Fruit fly (Drosophila melanogaster) whole organism, wandering third instar larva: ENCODE results near the gene CG4000.

Experiments
- CG9705 ChIP-seq: fragments of 200-800 bp; sonication (Bioruptor generic); optimal IDR thresholded peaks from 2 replicates; lab custom pipeline; 2018; ENCODE audit warnings: missing biosample characterization, mild to moderate bottlenecking, missing genetic modification characterization
- CrebA ChIP-seq: fragments of 200-800 bp; sonication (Bioruptor generic); optimal IDR thresholded peaks from 2 replicates; lab custom pipeline; 2016; ENCODE audit warnings: missing biosample characterization, mild to moderate bottlenecking, missing genetic modification characterization, borderline replicate concordance
- Dfd ChIP-seq: fragments of >200 bp; optimal IDR thresholded peaks from 2 replicates; lab custom pipeline; 2017; ENCODE audit warnings: missing biosample characterization, missing genetic modification characterization
- Dif ChIP-seq: fragments of 200-275, 200-300 bp; sonication (Bioruptor generic); optimal IDR thresholded peaks from 2 replicates; lab custom pipeline; 2018; ENCODE audit warnings: missing biosample characterization, missing genetic modification characterization; ENCODE audit not compliant: partially characterized antibody
- GATAd ChIP-seq: sonication (Bioruptor generic); optimal IDR thresholded peaks from 2 replicates; lab custom pipeline; 2016; ENCODE audit warnings: missing biosample characterization, missing genetic modification characterization
- Hr83 ChIP-seq: fragments of 200-300 bp; sonication (Bioruptor generic); optimal IDR thresholded peaks from 2 replicates; lab custom pipeline; 2016; ENCODE audit warnings: missing biosample characterization, mild to moderate bottlenecking, missing genetic modification characterization, moderate library complexity; ENCODE audit not compliant: poor library complexity, severe bottlenecking
- Mio ChIP-seq: sonication (Bioruptor generic); optimal IDR thresholded peaks from 2 replicates; lab custom pipeline; 2016; ENCODE audit warnings: missing biosample characterization, missing genetic modification characterization
- Myc ChIP-seq: fragments of >200 bp; optimal IDR thresholded peaks from 2 replicates; lab custom pipeline; 2017
- N ChIP-seq: fragments of >200 bp; optimal IDR thresholded peaks from 2 replicates; lab custom pipeline; 2018; ENCODE audit warnings: missing biosample characterization, missing external identifiers, missing genetic modification characterization
- OdsH ChIP-seq: fragments of 200-800 bp; sonication (Bioruptor generic); optimal IDR thresholded peaks from 2 replicates; lab custom pipeline; 2016; ENCODE audit warnings: missing biosample characterization, mild to moderate bottlenecking, missing genetic modification characterization
- Rel ChIP-seq, 2 experiments: fragments of 200-800 bp; sonication (Bioruptor generic) in 1 of 2; optimal IDR thresholded peaks; 2 replicates in 1 of 2; 3 replicates in 1 of 2; lab custom pipeline; 2016 to 2019; ENCODE audit warnings: mild to moderate bottlenecking in 2 of 2, missing biosample characterization in 2 of 2, missing genetic modification characterization in 2 of 2, moderate library complexity in 1 of 2
- Sp1 ChIP-seq: fragments of 200-800 bp; sonication (Bioruptor generic); optimal IDR thresholded peaks from 3 replicates; lab custom pipeline; 2019; ENCODE audit warnings: missing biosample characterization, mild to moderate bottlenecking, missing genetic modification characterization, moderate library complexity
- Vsx2 ChIP-seq: fragments of 200-300, 225-300 bp; sonication (Bioruptor generic); optimal IDR thresholded peaks from 2 replicates; lab custom pipeline; 2018; ENCODE audit warnings: missing biosample characterization, missing genetic modification characterization; ENCODE audit not compliant: partially characterized antibody
- br ChIP-seq: fragments of 200-800 bp; sonication (Bioruptor generic); optimal IDR thresholded peaks from 2 replicates; lab custom pipeline; 2016; ENCODE audit warnings: missing biosample characterization, missing genetic modification characterization
- dl ChIP-seq, 2 experiments: fragments of 175-275, 200-275 bp in 1 of 2; fragments of 200-275 bp in 1 of 2; sonication (Bioruptor generic); optimal IDR thresholded peaks; lab custom pipeline; 2018; ENCODE audit warnings: mild to moderate bottlenecking in 2 of 2, missing biosample characterization in 2 of 2, missing genetic modification characterization in 2 of 2, moderate library complexity in 2 of 2; ENCODE audit not compliant: partially characterized antibody in 2 of 2, insufficient read depth in 1 of 2
- dmrt93B ChIP-seq: fragments of 200-800 bp; sonication (Bioruptor generic); optimal IDR thresholded peaks from 2 replicates; lab custom pipeline; 2018; ENCODE audit warnings: missing biosample characterization, mild to moderate bottlenecking, missing genetic modification characterization
- dsf ChIP-seq: sonication (Bioruptor generic); optimal IDR thresholded peaks from 2 replicates; lab custom pipeline; 2016; ENCODE audit warnings: missing biosample characterization, missing genetic modification characterization, borderline replicate concordance
- ey ChIP-seq: fragments of 200-800 bp; sonication (Bioruptor generic); optimal IDR thresholded peaks from 2 replicates; lab custom pipeline; 2016; ENCODE audit warnings: missing biosample characterization, missing genetic modification characterization
- fru ChIP-seq: fragments of 200-800 bp; sonication (Bioruptor generic); optimal IDR thresholded peaks from 3 replicates; lab custom pipeline; 2016; ENCODE audit warnings: missing biosample characterization, mild to moderate bottlenecking, missing genetic modification characterization
- h ChIP-seq: fragments of 200-800 bp; sonication (Bioruptor generic); optimal IDR thresholded peaks from 3 replicates; lab custom pipeline; 2016; ENCODE audit warnings: missing biosample characterization, mild to moderate bottlenecking, missing genetic modification characterization
- lola ChIP-seq: fragments of >200 bp; optimal IDR thresholded peaks from 2 replicates; lab custom pipeline; 2017; ENCODE audit warnings: missing biosample characterization, missing genetic modification characterization
- sage ChIP-seq: fragments of 200-800 bp; sonication (Bioruptor generic); optimal IDR thresholded peaks from 2 replicates; lab custom pipeline; 2016; ENCODE audit warnings: missing biosample characterization, mild to moderate bottlenecking, missing genetic modification characterization
- tai ChIP-seq: sonication (Bioruptor generic); optimal IDR thresholded peaks from 2 replicates; lab custom pipeline; 2016; ENCODE audit warnings: missing biosample characterization, missing genetic modification characterization
- usp ChIP-seq: fragments of >200 bp; optimal IDR thresholded peaks from 2 replicates; lab custom pipeline; 2017; ENCODE audit warnings: missing biosample characterization, missing genetic modification characterization
- woc ChIP-seq: sonication (Bioruptor generic); optimal IDR thresholded peaks from 2 replicates; lab custom pipeline; 2016; ENCODE audit warnings: missing biosample characterization, mild to moderate bottlenecking, missing genetic modification characterization

Gene CG4000

dm6 chr3R:20677251-20677650, at the start of gene CG4000:
Gene CG4000 (minus strand): TSS chr3R:20677351.
- TF ChIP-seq dl (GFP tag; optimal IDR thresholded peaks at IDR 0.05; lab: Kevin White, UChicago; ENCODE audit: insufficient read depth in 1 of 2, partially characterized antibody in 2 of 2): no peak
- no peak for TF ChIP-seq OdsH (GFP tag; lab: Kevin White, UChicago)
- TF ChIP-seq CrebA: no peak
- no peak for TF ChIP-seq dmrt93B (GFP tag; lab: Kevin White, UChicago)
- TF ChIP-seq lola (GFP tag; lab: Kevin White, UChicago): no peak
- TF ChIP-seq woc (GFP tag; lab: Kevin White, UChicago): no peak

DNA sequence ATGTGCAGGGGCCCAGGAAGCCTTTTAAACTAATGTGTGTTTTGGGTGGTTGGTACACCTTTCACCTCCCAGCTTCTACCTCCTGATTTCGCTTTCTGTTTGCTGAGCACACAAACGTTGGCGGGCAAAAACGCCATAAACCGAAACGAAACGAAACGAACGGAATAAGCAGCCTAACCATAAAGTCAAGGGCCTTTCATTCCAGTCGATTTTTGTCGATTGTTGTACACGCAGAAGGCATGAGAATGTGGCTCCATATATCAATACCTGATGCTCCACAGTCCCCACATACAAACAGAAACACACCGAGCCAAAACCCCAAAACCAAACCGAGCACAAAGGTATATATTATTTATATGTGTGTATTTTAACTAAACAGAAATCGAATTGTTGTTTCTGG, 46.3 kb upstream of the CG4000 start:
- TF ChIP-seq Dif: no peak
- TF ChIP-seq Sp1 (GFP tag; lab: Kevin White, UChicago): no peak
- no peak for TF ChIP-seq dmrt93B (GFP tag; lab: Kevin White, UChicago)
- TF ChIP-seq dl (GFP tag; optimal IDR thresholded peaks at IDR 0.05; lab: Kevin White, UChicago; ENCODE audit: insufficient read depth in 1 of 2, partially characterized antibody in 2 of 2): no peak
- no peak for TF ChIP-seq Vsx2
- no peak for TF ChIP-seq dsf
- TF ChIP-seq, all 38 proteins: peak for 0

DNA sequence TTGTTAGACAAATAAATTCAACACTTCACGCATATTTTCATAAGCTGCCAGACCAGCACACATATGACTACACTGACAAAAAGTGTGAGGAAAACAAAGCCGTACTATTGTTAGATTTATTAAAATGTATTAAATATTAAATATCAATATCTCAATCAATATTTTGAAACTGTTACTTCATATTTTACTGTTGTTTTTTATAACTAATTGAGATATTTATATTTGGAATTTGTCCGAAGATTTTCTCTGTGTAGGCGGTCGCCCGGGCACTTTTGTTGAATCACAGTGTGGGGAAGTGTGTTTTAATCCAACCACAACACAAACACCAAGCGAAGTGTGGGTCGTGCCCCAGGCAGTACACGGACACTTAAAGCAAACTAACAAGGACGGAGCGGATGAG, 42.1 kb upstream of the CG4000 start:
- TF ChIP-seq Myc (lab: Kevin White, UChicago) (no peak), Rel (GFP tag; optimal IDR thresholded peaks at IDR 0.05; lab: Kevin White, UChicago) (no peak), Rel (tag; optimal IDR thresholded peaks at IDR 0.05; lab: Kevin White, UChicago) (no peak), tai (no peak), GATAd (GFP tag; lab: Kevin White, UChicago) (no peak), sage (GFP tag; lab: Kevin White, UChicago) (no peak)

DNA sequence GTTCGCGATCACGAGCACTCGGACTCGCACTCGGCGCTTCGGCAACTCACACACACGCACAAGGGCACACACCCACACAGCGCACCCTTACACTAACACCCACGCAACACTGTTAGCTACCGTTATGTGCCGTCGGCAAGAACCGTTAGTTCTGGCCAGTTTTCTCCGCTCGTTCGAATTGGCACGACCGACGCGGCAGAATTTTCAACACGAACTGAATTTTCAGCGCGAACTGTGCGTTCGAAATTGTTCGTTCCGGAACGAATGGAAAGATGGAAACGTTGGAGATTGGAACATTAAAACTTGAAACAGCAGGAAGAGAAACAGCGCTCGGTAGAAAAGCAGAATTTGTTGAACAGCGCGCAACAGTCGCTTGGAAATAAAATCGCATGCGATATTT, 37.2 kb upstream of the CG4000 start, which contains the start of gene Oamb:
Gene Oamb, minus strand, starts transcription at position 218 of the 400 bp plus-strand sequence.
- TF ChIP-seq tai (no peak), fru (GFP tag; lab: Kevin White, UChicago) (no peak), usp (GFP tag; lab: Kevin White, UChicago) (no peak), Sp1 (GFP tag; lab: Kevin White, UChicago) (no peak)

DNA sequence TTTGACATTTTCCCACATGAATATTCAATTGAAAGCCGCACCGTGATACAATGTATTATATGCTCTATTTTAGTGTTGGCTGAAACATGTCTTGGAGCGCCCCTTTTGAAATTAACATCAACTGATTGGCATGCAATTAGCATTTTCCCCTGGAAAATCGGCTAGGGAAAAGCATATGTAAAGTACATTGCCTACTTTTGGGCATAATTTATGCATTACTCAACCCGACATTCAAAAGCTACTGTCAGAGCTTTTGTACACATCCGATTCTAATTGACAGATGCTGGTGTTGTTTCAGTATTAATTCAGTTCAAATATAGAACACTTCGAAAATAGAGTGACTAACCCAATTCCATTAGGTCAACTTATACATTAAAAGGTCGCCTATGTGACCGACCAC, 1.4 kb downstream of the CG4000 start:
- TF ChIP-seq N (GFP tag; lab: Kevin White, UChicago): peak; percentile 38
- no peak for TF ChIP-seq sage (GFP tag; lab: Kevin White, UChicago)
- TF ChIP-seq fru (GFP tag; lab: Kevin White, UChicago): no peak
- no peak for TF ChIP-seq br
- no peak for TF ChIP-seq tai
- no peak for TF ChIP-seq h
- no peak for TF ChIP-seq dl (GFP tag; optimal IDR thresholded peaks at IDR 0.05; lab: Kevin White, UChicago; ENCODE audit: insufficient read depth in 1 of 2, partially characterized antibody in 2 of 2)
- TF ChIP-seq Dfd (GFP tag; lab: Kevin White, UChicago): no peak
- no peak for TF ChIP-seq Hr83
- no peak for TF ChIP-seq Mio (GFP tag; lab: Kevin White, UChicago)
- TF ChIP-seq Myc (lab: Kevin White, UChicago): peak; percentile 75
- TF ChIP-seq ey (GFP tag; lab: Kevin White, UChicago): no peak

dm6 chr3R:20669040-20669621, 8.0 kb downstream of the CG4000 start, which contains the start of gene Cpr92F:
Gene Cpr92F (plus strand): TSS chr3R:20669571.
- TF ChIP-seq usp (GFP tag; lab: Kevin White, UChicago): no peak
- TF ChIP-seq CG9705 (GFP tag; lab: Kevin White, UChicago): no peak
- TF ChIP-seq Sp1 (GFP tag; lab: Kevin White, UChicago): no peak
- TF ChIP-seq N (GFP tag; lab: Kevin White, UChicago): no peak
- no peak for TF ChIP-seq h
- TF ChIP-seq Myc (lab: Kevin White, UChicago): no peak

- TF ChIP-seq sage (GFP tag; lab: Kevin White, UChicago): no peak
- TF ChIP-seq CG9705 (GFP tag; lab: Kevin White, UChicago): no peak
- no peak for TF ChIP-seq Hr83
- TF ChIP-seq Sp1 (GFP tag; lab: Kevin White, UChicago): no peak
These were observed 17.3 kb downstream of the CG4000 start, which contains the start of gene Nep4 for dm6 chr3R:20659804-20660203. Gene Nep4 (minus strand): TSS chr3R:20659904.
